Worm (Caenorhabditis elegans) whole organism, late embryonic: Measurements from ENCODE around the gene Y25C1A.13.
"Not testable (repeated sequence)": the region's sequence is repeated elsewhere in the genome, so short reads cannot be mapped to it uniquely, and the experiment has no call there.

Experiments used
- C08G9.2 ChIP-seq: sonication (generic microtip); optimal IDR thresholded peaks from 2 replicates; lab custom pipeline; 2016; ENCODE audit warnings: mild to moderate bottlenecking, missing genetic modification characterization, moderate library complexity, missing compliant biosample characterization
- ahr-1 ChIP-seq: sonication (generic microtip); optimal IDR thresholded peaks from 2 replicates; lab custom pipeline; 2016; ENCODE audit warnings: missing genetic modification characterization, missing compliant biosample characterization
- ceh-14 ChIP-seq: sonication (generic microtip); optimal IDR thresholded peaks from 2 replicates; lab custom pipeline; 2016; ENCODE audit warnings: missing genotype, missing genetic modification characterization, missing compliant biosample characterization
- ceh-19 ChIP-seq: fragments of 200-800 bp; sonication (Bioruptor generic); optimal IDR thresholded peaks from 2 replicates; lab custom pipeline; 2018; ENCODE audit warnings: mild to moderate bottlenecking, missing genetic modification characterization, missing compliant biosample characterization
- ceh-30 ChIP-seq: fragments of 150-350 bp; optimal IDR thresholded peaks from 2 replicates; lab custom pipeline; 2014; ENCODE audit warnings: missing biosample characterization, missing genetic modification characterization
- ceh-45 ChIP-seq: fragments of 200-800 bp; sonication (Bioruptor generic); IDR thresholded peaks from 2 replicates; pipeline ENCODE4 v1.3.6; 2022; ENCODE audit warnings: missing genetic modification reagents, missing genetic modification characterization, missing compliant biosample characterization
- ceh-6 ChIP-seq: fragments of 200-800 bp; sonication (Bioruptor generic); optimal IDR thresholded peaks from 2 replicates; lab custom pipeline; 2018; ENCODE audit warnings: mild to moderate bottlenecking, missing genetic modification characterization, missing compliant biosample characterization
- che-1 ChIP-seq: sonication (generic microtip); optimal IDR thresholded peaks from 2 replicates; lab custom pipeline; 2016; ENCODE audit warnings: mild to moderate bottlenecking, missing genetic modification characterization, missing compliant biosample characterization
- dve-1 ChIP-seq: sonication (generic microtip); optimal IDR thresholded peaks from 2 replicates; lab custom pipeline; 2017; ENCODE audit warnings: antibody characterized with exemption, mild to moderate bottlenecking, missing genetic modification characterization, missing compliant biosample characterization
- elt-2 ChIP-seq: sonication (generic microtip); optimal IDR thresholded peaks from 2 replicates; lab custom pipeline; 2016; ENCODE audit warnings: missing genetic modification reagents, missing genetic modification characterization, missing compliant biosample characterization
- ets-4 ChIP-seq: sonication (generic microtip); optimal IDR thresholded peaks from 2 replicates; lab custom pipeline; 2016; ENCODE audit warnings: missing genetic modification characterization, missing compliant biosample characterization
- fax-1 ChIP-seq: sonication (generic microtip); optimal IDR thresholded peaks from 2 replicates; lab custom pipeline; 2016; ENCODE audit warnings: missing genotype, missing genetic modification characterization, missing compliant biosample characterization
- fkh-6 ChIP-seq: sonication (generic microtip); optimal IDR thresholded peaks from 2 replicates; lab custom pipeline; 2016; ENCODE audit warnings: missing genetic modification characterization, missing compliant biosample characterization
- gmeb-2 ChIP-seq: sonication (generic microtip); optimal IDR thresholded peaks from 2 replicates; lab custom pipeline; 2016; ENCODE audit warnings: missing genetic modification characterization, inconsistent platforms, missing compliant biosample characterization
- hlh-13 ChIP-seq: fragments of 200-800 bp; sonication (Bioruptor generic); optimal IDR thresholded peaks from 2 replicates; lab custom pipeline; 2018; ENCODE audit warnings: mild to moderate bottlenecking, missing genetic modification characterization, missing compliant biosample characterization
- hlh-15 ChIP-seq: sonication (generic microtip); optimal IDR thresholded peaks from 2 replicates; lab custom pipeline; 2016; ENCODE audit warnings: missing genetic modification characterization, missing compliant biosample characterization
- lim-6 ChIP-seq: sonication (generic microtip); optimal IDR thresholded peaks from 2 replicates; lab custom pipeline; 2016; ENCODE audit warnings: missing genetic modification characterization, missing compliant biosample characterization
- lin-11 ChIP-seq: fragments of 200-800 bp; sonication (Bioruptor generic); optimal IDR thresholded peaks from 2 replicates; lab custom pipeline; 2018; ENCODE audit warnings: mild to moderate bottlenecking, missing genetic modification characterization, missing compliant biosample characterization
- madf-2 ChIP-seq: sonication (generic microtip); optimal IDR thresholded peaks from 2 replicates; lab custom pipeline; 2017; ENCODE audit warnings: missing genetic modification characterization, missing compliant biosample characterization
- nfya-1 ChIP-seq: sonication (generic microtip); optimal IDR thresholded peaks from 2 replicates; lab custom pipeline; 2017; ENCODE audit warnings: missing genetic modification characterization, mild to moderate bottlenecking, missing compliant biosample characterization, antibody characterized with exemption, moderate library complexity
- nhr-11 ChIP-seq: fragments of 150-350 bp; optimal IDR thresholded peaks from 2 replicates; lab custom pipeline; 2014; ENCODE audit warnings: missing biosample characterization, missing genetic modification characterization
- nhr-232 ChIP-seq: sonication (generic microtip); optimal IDR thresholded peaks from 2 replicates; lab custom pipeline; 2016; ENCODE audit warnings: missing genetic modification characterization, missing compliant biosample characterization
- npax-4 ChIP-seq: sonication (generic microtip); optimal IDR thresholded peaks from 2 replicates; lab custom pipeline; 2016; ENCODE audit warnings: missing genetic modification characterization, missing compliant biosample characterization
- pqm-1 ChIP-seq: sonication (generic microtip); optimal IDR thresholded peaks from 2 replicates; lab custom pipeline; 2016; ENCODE audit warnings: missing genetic modification characterization, missing compliant biosample characterization
- sox-2 ChIP-seq: fragments of 200-800 bp; sonication (Bioruptor generic); IDR thresholded peaks from 2 replicates; pipeline ENCODE4 v1.3.6; 2022; ENCODE audit warnings: missing genetic modification reagents, missing genetic modification characterization, missing compliant biosample characterization
- sox-4 ChIP-seq: sonication (generic microtip); optimal IDR thresholded peaks from 2 replicates; lab custom pipeline; 2017; ENCODE audit warnings: mild to moderate bottlenecking, missing genetic modification characterization, inconsistent platforms, missing compliant biosample characterization
- syd-9 ChIP-seq: sonication (generic microtip); optimal IDR thresholded peaks from 2 replicates; lab custom pipeline; 2016; ENCODE audit warnings: mild to moderate bottlenecking, missing genetic modification characterization, moderate library complexity, missing compliant biosample characterization
- tbx-7 ChIP-seq: sonication (generic microtip); optimal IDR thresholded peaks from 2 replicates; lab custom pipeline; 2016; ENCODE audit warnings: missing genotype, missing genetic modification characterization, missing compliant biosample characterization
- ttx-3 ChIP-seq: sonication (generic microtip); optimal IDR thresholded peaks from 2 replicates; lab custom pipeline; 2016; ENCODE audit warnings: missing genetic modification reagents, missing genetic modification characterization, missing compliant biosample characterization
- unc-3 ChIP-seq, 2 experiments: fragments of 200-800 bp in 1 of 2; sonication (Bioruptor generic) in 1 of 2; sonication (generic microtip) in 1 of 2; conservative IDR thresholded peaks in 1 of 2; optimal IDR thresholded peaks in 1 of 2; 2 replicates each; pipeline versions ENCODE4 v1.3.6 to Lab custom; 2016 to 2022; ENCODE audit warnings: missing compliant biosample characterization in 2 of 2, missing genetic modification characterization in 2 of 2, missing genetic modification reagents in 1 of 2
- unc-55 ChIP-seq: sonication (generic microtip); optimal IDR thresholded peaks from 2 replicates; lab custom pipeline; 2017; ENCODE audit warnings: missing biosample characterization, missing genetic modification reagents, missing genetic modification characterization
- zip-5 ChIP-seq: sonication (generic microtip); optimal IDR thresholded peaks from 2 replicates; lab custom pipeline; 2016; ENCODE audit warnings: missing genetic modification characterization, missing compliant biosample characterization
- ztf-16 ChIP-seq: sonication (generic microtip); optimal IDR thresholded peaks from 2 replicates; lab custom pipeline; 2017; ENCODE audit warnings: missing genetic modification characterization, missing compliant biosample characterization

Gene Y25C1A.13

DNA sequence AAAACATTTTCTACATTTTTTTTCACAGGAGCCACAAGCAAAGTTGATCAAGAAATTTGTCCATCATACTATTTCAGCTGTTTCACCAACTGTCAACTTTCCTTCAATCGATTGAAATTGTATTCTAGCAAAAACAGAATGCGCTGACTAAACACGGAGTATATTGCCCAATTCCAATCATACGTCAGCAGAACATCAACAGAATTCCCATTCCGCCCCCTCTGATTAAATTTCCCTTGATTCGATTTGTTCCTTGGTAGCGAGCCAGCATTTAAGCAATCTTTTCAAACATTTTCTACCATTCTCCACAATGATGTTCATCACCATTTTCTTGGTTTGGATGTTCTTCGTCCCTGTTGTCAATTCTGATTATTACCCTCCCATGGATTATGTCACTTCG lies 34.8 kb upstream of the Y25C1A.13 start, which contains the start of gene T10D4.15:
TSS of gene T10D4.15 (plus strand) at position 301 of the 400 bp plus-strand sequence.
- TF ChIP-seq syd-9 (tag; lab: Kevin White, UChicago) (no peak), npax-4 (tag; lab: Kevin White, UChicago) (no peak), nhr-232 (tag; lab: Kevin White, UChicago) (no peak), gmeb-2 (tag; lab: Kevin White, UChicago) (no peak), tbx-7 (tag; lab: Kevin White, UChicago) (no peak), ceh-6 (GFP tag; lab: Kevin White, UChicago) (no peak), pqm-1 (tag; lab: Kevin White, UChicago) (no peak), nhr-11 (tag; lab: Kevin White, UChicago) (no peak), che-1 (tag; lab: Kevin White, UChicago) (no peak), unc-3 (GFP tag; conservative IDR thresholded peaks at IDR 0.05; lab: Robert Waterston, UW) (no peak), unc-3 (tag; optimal IDR thresholded peaks at IDR 0.05; lab: Kevin White, UChicago) (no peak), ceh-45 (GFP tag; lab: Robert Waterston, UW) (no peak), ceh-19 (GFP tag; lab: Kevin White, UChicago) (no peak), unc-55 (no peak), hlh-13 (GFP tag; lab: Kevin White, UChicago) (no peak), fax-1 (no peak), ets-4 (tag; lab: Kevin White, UChicago) (no peak), hlh-15 (no peak)

DNA sequence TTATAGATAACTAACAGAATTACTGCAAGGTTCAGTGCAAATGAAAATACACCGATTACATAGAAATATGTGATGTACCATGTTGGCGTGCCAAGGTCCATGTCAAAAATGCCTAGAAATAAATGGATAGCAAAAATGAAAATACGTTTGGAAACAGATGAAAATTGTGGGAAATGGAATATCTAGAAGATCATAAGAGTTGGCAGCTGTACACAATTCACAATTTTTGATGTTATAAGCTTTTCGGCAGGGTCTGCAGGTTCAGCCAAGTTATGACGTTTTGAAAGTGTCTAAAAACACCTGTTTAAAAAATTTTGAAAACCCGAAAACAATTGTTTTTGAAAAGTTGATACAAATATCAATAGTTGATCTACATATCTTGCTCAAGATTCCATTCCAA lies 33.5 kb upstream of the Y25C1A.13 start, which contains the start of gene sri-43:
TSS of gene sri-43 (minus strand) at position 101 of the 400 bp plus-strand sequence.
- TF ChIP-seq sox-4, fax-1, madf-2: not testable (repeated sequence)
- TF ChIP-seq, all 69 proteins: peak for 0; not testable (repeated sequence) for 69

DNA sequence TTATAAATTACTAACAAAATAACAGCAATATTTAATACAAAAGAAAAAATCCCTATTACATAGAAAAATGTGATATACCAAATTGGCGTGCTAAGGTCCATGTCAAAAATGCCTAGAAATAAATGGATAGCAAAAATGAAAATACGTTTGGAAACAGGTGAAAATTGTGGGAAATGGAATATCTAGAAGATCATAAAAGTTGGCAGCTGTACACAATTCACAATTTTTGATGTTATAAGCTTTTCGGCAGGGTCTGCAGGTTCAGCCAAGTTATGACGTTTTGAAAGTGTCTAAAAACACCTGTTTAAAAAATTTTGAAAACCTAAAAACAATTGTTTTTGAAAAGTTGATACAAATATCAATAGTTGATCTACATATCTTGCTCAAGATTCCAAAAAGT lies 31.8 kb upstream of the Y25C1A.13 start, which contains the start of gene sri-42:
TSS of gene sri-42 (minus strand) at position 101 of the 400 bp plus-strand sequence.
- TF ChIP-seq syd-9 (tag; lab: Kevin White, UChicago); nhr-232 (tag; lab: Kevin White, UChicago); nfya-1: not testable (repeated sequence)

DNA sequence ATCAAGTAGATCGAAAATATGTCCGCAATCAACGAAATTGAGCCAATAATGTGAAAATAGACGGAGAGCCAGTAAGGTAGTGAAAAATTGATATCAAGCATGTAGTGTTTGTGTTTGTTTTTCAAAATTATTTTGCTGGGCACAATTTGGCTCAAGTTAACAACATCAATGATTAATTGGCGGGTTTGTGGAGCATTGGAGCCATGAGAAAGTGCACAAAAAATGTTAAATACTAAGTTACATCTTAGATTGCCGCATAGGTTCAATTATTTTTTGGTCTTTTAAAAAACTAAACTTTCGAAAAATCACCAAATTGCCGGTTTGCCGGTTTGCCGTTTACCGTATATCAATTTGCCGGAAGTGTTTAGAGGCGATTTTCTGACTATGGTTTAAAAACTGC lies 26.8 kb upstream of the Y25C1A.13 start, which contains the start of gene sri-54:
TSS of gene sri-54 (minus strand) at position 101 of the 400 bp plus-strand sequence.
- no peak for TF ChIP-seq nhr-232 (tag; lab: Kevin White, UChicago)
- TF ChIP-seq ceh-14: no peak
- TF ChIP-seq sox-2: no peak
- no peak for TF ChIP-seq lim-6 (tag; lab: Kevin White, UChicago)
- no peak for TF ChIP-seq nhr-11 (tag; lab: Kevin White, UChicago)
- no peak for TF ChIP-seq hlh-15
- TF ChIP-seq ceh-30 (tag; lab: Kevin White, UChicago): no peak
- TF ChIP-seq lin-11 (tag; lab: Kevin White, UChicago): no peak
- no peak for TF ChIP-seq ahr-1
- TF ChIP-seq ttx-3 (tag; lab: Kevin White, UChicago): no peak
- no peak for TF ChIP-seq ztf-16 (tag; lab: Kevin White, UChicago)
- TF ChIP-seq C08G9.2 (tag; lab: Kevin White, UChicago): no peak
- no peak for TF ChIP-seq che-1 (tag; lab: Kevin White, UChicago)
- TF ChIP-seq zip-5: no peak
- TF ChIP-seq elt-2: no peak
- no peak for TF ChIP-seq fkh-6 (tag; lab: Kevin White, UChicago)

DNA sequence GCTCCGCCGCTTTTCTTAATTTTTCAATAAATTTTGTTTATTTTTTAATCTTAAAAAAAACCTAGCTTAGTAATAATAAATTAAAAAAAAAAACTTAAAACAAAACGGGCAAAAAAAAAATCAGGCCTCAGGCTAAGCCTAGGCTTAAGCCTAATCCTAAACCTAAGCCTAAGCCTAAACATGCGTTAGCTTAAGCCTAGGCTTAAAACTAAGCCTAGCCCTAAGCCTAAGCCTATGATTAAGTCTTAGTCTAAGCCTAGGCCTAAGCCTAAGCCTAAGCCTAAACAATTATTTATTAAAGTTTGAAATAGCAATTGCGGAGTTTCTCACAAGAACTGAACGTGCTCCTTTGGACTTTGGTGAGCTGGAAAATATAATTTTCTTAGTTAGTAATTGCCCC lies 24.2 kb upstream of the Y25C1A.13 start:
- TF ChIP-seq gmeb-2 (tag; lab: Kevin White, UChicago) (no peak), dve-1 (tag; lab: Kevin White, UChicago) (peak; percentile 63)
